Fruit fly (Drosophila melanogaster): ENCODE data around the gene CG12106.

The CG12106 gene

dm6 chrX:9193604-9194003, at the start of gene CG12106:
TSS of gene CG12106 (plus strand) at chrX:9193898.
- TF ChIP-seq ovo (GFP tag; optimal IDR thresholded peaks at IDR 0.05) (peak; percentile 57), pad (GFP tag; optimal IDR thresholded peaks at IDR 0.05) (peak; percentile 31), CG7045 (GFP tag; optimal IDR thresholded peaks at IDR 0.05) (no peak), CG11617 (GFP tag; optimal IDR thresholded peaks at IDR 0.05) (peak; percentile 25), Mnt (GFP tag; optimal IDR thresholded peaks at IDR 0.05) (peak; percentile 29), toe (GFP tag; optimal IDR thresholded peaks at IDR 0.05) (peak; percentile 24), Hr96 (GFP tag; optimal IDR thresholded peaks at IDR 0.05) (no peak), cnc (optimal IDR thresholded peaks at IDR 0.05) (no peak), CG14711 (tag; optimal IDR thresholded peaks at IDR 0.05) (peak; percentile 71), CG5204 (GFP tag; optimal IDR thresholded peaks at IDR 0.05) (peak; percentile 39), kay (GFP tag; ENCODE audit: borderline replicate concordance) (no peak), bab1 (GFP tag; optimal IDR thresholded peaks at IDR 0.05) (peak; percentile 60), cic (GFP tag; optimal IDR thresholded peaks at IDR 0.05) (no peak), CG1620 (GFP tag; optimal IDR thresholded peaks at IDR 0.05) (peak; percentile 56), Crg-1 (GFP tag; optimal IDR thresholded peaks at IDR 0.05) (peak; percentile 28), Clk (GFP tag; optimal IDR thresholded peaks at IDR 0.05) (no peak), CG12768 (GFP tag; optimal IDR thresholded peaks at IDR 0.05) (peak; percentile 25), tj (GFP tag; optimal IDR thresholded peaks at IDR 0.05) (no peak), CG33017 (tag; optimal IDR thresholded peaks at IDR 0.05) (peak; percentile 38), CG7101 (tag; optimal IDR thresholded peaks at IDR 0.05) (peak; percentile 73)

dm6 chrX:9148989-9149522, 44.6 kb upstream of the CG12106 start, which contains the start of the genes fh and Bap111:
TSS of gene fh (minus strand) at chrX:9149071.
TSS of gene Bap111 (plus strand) at chrX:9149309.
- no peak for TF ChIP-seq Mnt (GFP tag; optimal IDR thresholded peaks at IDR 0.05)
- peak; percentile 58 for TF ChIP-seq bab1 (GFP tag; optimal IDR thresholded peaks at IDR 0.05)
- peak; percentile 45 for TF ChIP-seq CG14711 (tag; optimal IDR thresholded peaks at IDR 0.05)

DNA sequence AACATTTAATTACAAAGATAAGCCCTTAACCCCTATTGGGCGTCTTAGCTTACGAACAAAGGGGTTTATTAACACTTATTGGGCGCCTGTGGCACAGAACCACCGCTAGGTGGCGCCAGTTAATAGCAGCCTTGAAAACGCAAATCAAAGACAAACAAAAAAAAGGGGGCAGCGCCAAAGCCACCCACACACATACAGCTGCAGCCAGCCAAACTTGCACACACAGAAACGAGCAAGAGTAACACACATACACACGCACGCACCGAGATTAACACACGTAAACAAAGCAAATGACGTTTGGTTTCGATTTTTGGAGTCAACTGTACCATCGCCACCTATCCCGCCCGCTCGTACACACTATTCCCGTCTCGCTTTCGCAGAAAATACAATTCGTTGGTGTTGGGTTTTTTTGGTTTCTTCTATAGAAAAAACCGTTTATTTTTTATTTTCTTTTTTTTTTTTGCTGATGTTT, 41.5 kb upstream of the CG12106 start:
- TF ChIP-seq ovo (GFP tag; optimal IDR thresholded peaks at IDR 0.05) (peak; percentile 85), CG11617 (GFP tag; optimal IDR thresholded peaks at IDR 0.05) (peak; percentile 61), cnc (optimal IDR thresholded peaks at IDR 0.05) (no peak), Mnt (GFP tag; optimal IDR thresholded peaks at IDR 0.05) (peak; percentile 53), CG1620 (GFP tag; optimal IDR thresholded peaks at IDR 0.05) (peak; percentile 48), toe (GFP tag; optimal IDR thresholded peaks at IDR 0.05) (no peak), pad (GFP tag; optimal IDR thresholded peaks at IDR 0.05) (peak; percentile 65), CG33017 (tag; optimal IDR thresholded peaks at IDR 0.05) (no peak), Clk (GFP tag; optimal IDR thresholded peaks at IDR 0.05) (no peak), cic (GFP tag; optimal IDR thresholded peaks at IDR 0.05) (peak; percentile 62), tj (GFP tag; optimal IDR thresholded peaks at IDR 0.05) (peak; percentile 95), CG12768 (GFP tag; optimal IDR thresholded peaks at IDR 0.05) (no peak), Crg-1 (GFP tag; optimal IDR thresholded peaks at IDR 0.05) (peak; percentile 52), Hr96 (GFP tag; optimal IDR thresholded peaks at IDR 0.05) (no peak), CG14711 (tag; optimal IDR thresholded peaks at IDR 0.05) (peak; percentile 50), kay (GFP tag; ENCODE audit: borderline replicate concordance) (peak; percentile 66), CG5204 (GFP tag; optimal IDR thresholded peaks at IDR 0.05) (no peak), bab1 (GFP tag; optimal IDR thresholded peaks at IDR 0.05) (peak; percentile 58), CG7045 (GFP tag; optimal IDR thresholded peaks at IDR 0.05) (no peak), CG7101 (tag; optimal IDR thresholded peaks at IDR 0.05) (peak; percentile 38)

- TF ChIP-seq toe (GFP tag; optimal IDR thresholded peaks at IDR 0.05) (peak; percentile 39), CG1620 (GFP tag; optimal IDR thresholded peaks at IDR 0.05) (peak; percentile 33), CG12768 (GFP tag; optimal IDR thresholded peaks at IDR 0.05) (peak; percentile 55), ovo (GFP tag; optimal IDR thresholded peaks at IDR 0.05) (no peak), CG7045 (GFP tag; optimal IDR thresholded peaks at IDR 0.05) (peak; percentile 65), bab1 (GFP tag; optimal IDR thresholded peaks at IDR 0.05) (no peak), Mnt (GFP tag; optimal IDR thresholded peaks at IDR 0.05) (no peak), CG14711 (tag; optimal IDR thresholded peaks at IDR 0.05) (peak; percentile 72), CG33017 (tag; optimal IDR thresholded peaks at IDR 0.05) (peak; percentile 45), Crg-1 (GFP tag; optimal IDR thresholded peaks at IDR 0.05) (no peak), kay (GFP tag; ENCODE audit: borderline replicate concordance) (peak; percentile 51), cnc (optimal IDR thresholded peaks at IDR 0.05) (no peak), Clk (GFP tag; optimal IDR thresholded peaks at IDR 0.05) (peak; percentile 39), cic (GFP tag; optimal IDR thresholded peaks at IDR 0.05) (no peak), tj (GFP tag; optimal IDR thresholded peaks at IDR 0.05) (no peak), CG5204 (GFP tag; optimal IDR thresholded peaks at IDR 0.05) (no peak), pad (GFP tag; optimal IDR thresholded peaks at IDR 0.05) (no peak), CG7101 (tag; optimal IDR thresholded peaks at IDR 0.05) (peak; percentile 55), CG11617 (GFP tag; optimal IDR thresholded peaks at IDR 0.05) (no peak), Hr96 (GFP tag; optimal IDR thresholded peaks at IDR 0.05) (no peak)
Measured at dm6 chrX:9155134-9155533, 38.6 kb upstream of the CG12106 start.

dm6 chrX:9155715-9156387, 37.8 kb upstream of the CG12106 start:
- TF ChIP-seq CG11617 (GFP tag; optimal IDR thresholded peaks at IDR 0.05) (no peak), tj (GFP tag; optimal IDR thresholded peaks at IDR 0.05) (peak; percentile 89), Mnt (GFP tag; optimal IDR thresholded peaks at IDR 0.05) (peak; percentile 94), pad (GFP tag; optimal IDR thresholded peaks at IDR 0.05) (peak; percentile 93), cic (GFP tag; optimal IDR thresholded peaks at IDR 0.05) (peak; percentile 58), kay (GFP tag; ENCODE audit: borderline replicate concordance) (peak; percentile 91), bab1 (GFP tag; optimal IDR thresholded peaks at IDR 0.05) (peak; percentile 37), toe (GFP tag; optimal IDR thresholded peaks at IDR 0.05) (no peak), CG5204 (GFP tag; optimal IDR thresholded peaks at IDR 0.05) (no peak), CG33017 (tag; optimal IDR thresholded peaks at IDR 0.05) (no peak), CG7101 (tag; optimal IDR thresholded peaks at IDR 0.05) (peak; percentile 7), ovo (GFP tag; optimal IDR thresholded peaks at IDR 0.05) (peak; percentile 76), Hr96 (GFP tag; optimal IDR thresholded peaks at IDR 0.05) (no peak), CG7045 (GFP tag; optimal IDR thresholded peaks at IDR 0.05) (no peak), CG1620 (GFP tag; optimal IDR thresholded peaks at IDR 0.05) (no peak), cnc (optimal IDR thresholded peaks at IDR 0.05) (no peak), CG14711 (tag; optimal IDR thresholded peaks at IDR 0.05) (no peak), Crg-1 (GFP tag; optimal IDR thresholded peaks at IDR 0.05) (no peak), Clk (GFP tag; optimal IDR thresholded peaks at IDR 0.05) (no peak), CG12768 (GFP tag; optimal IDR thresholded peaks at IDR 0.05) (no peak)

Measured in whole organism, adult.